Fruit fly (Drosophila melanogaster): Measurements from ENCODE around the gene CG12268.

DNA sequence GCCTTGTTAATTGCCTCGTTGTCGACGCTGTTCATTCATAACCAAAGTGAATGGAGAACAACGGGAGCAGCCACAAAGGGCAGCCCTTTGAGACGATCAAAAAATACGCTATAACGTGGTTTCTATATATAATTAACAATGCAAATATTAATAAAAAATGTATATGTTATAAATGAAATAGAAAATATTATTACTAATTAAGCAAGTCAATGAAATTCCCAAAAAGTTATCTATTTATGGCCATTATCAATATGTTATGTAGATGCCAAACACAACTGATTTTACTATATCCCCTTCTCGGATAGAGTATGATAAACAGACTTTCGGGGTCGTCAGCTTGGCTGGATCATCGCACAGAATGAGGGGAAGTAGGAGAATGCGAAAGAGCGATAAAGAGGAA is 21.2 kb upstream of the CG12268 start:
- TF ChIP-seq Hr96 (GFP tag; optimal IDR thresholded peaks at IDR 0.05), result no peak
- no peak for TF ChIP-seq toe (GFP tag; optimal IDR thresholded peaks at IDR 0.05)
- TF ChIP-seq CG7045 (GFP tag; optimal IDR thresholded peaks at IDR 0.05), result no peak
- TF ChIP-seq bab1 (GFP tag; optimal IDR thresholded peaks at IDR 0.05), result no peak
- TF ChIP-seq CG12768 (GFP tag; optimal IDR thresholded peaks at IDR 0.05), result no peak
- no peak for TF ChIP-seq CG11617 (GFP tag; optimal IDR thresholded peaks at IDR 0.05)
- TF ChIP-seq kay (GFP tag; ENCODE audit: borderline replicate concordance), result no peak
- TF ChIP-seq CG14711 (tag; optimal IDR thresholded peaks at IDR 0.05), result no peak
- no peak for TF ChIP-seq tj (GFP tag; optimal IDR thresholded peaks at IDR 0.05)
- TF ChIP-seq Mnt (GFP tag; optimal IDR thresholded peaks at IDR 0.05), result no peak
- TF ChIP-seq CG33017 (tag; optimal IDR thresholded peaks at IDR 0.05), result no peak
